Worm (Caenorhabditis elegans) whole organism, late embryonic: Measurements from ENCODE around the gene npp-24.

ENCODE experiments used
- F13H6.1 ChIP-seq: sonication (generic microtip); optimal IDR thresholded peaks from 2 replicates; lab custom pipeline; 2016; ENCODE audit warnings: missing genetic modification characterization, missing compliant biosample characterization
- K09A11.1 ChIP-seq: sonication (generic microtip); optimal IDR thresholded peaks from 2 replicates; lab custom pipeline; 2017; ENCODE audit warnings: antibody characterized with exemption, mild to moderate bottlenecking, missing genetic modification characterization, missing compliant biosample characterization; ENCODE audit not compliant: insufficient read depth
- T23F11.4 ChIP-seq: fragments of 200-800 bp; sonication (Bioruptor generic); optimal IDR thresholded peaks from 2 replicates; lab custom pipeline; 2018; ENCODE audit warnings: mild to moderate bottlenecking, missing genetic modification characterization, missing compliant biosample characterization
- Y22D7AL.16 ChIP-seq: sonication (generic microtip); optimal IDR thresholded peaks from 2 replicates; lab custom pipeline; 2016; ENCODE audit warnings: missing genetic modification characterization, missing compliant biosample characterization
- ahr-1 ChIP-seq: sonication (generic microtip); optimal IDR thresholded peaks from 2 replicates; lab custom pipeline; 2016; ENCODE audit warnings: missing genetic modification characterization, missing compliant biosample characterization
- ama-1 ChIP-seq: fragments of 150-350 bp; optimal IDR thresholded peaks from 2 replicates; lab custom pipeline; 2014
- ceh-18 ChIP-seq: sonication (generic microtip); optimal IDR thresholded peaks from 2 replicates; lab custom pipeline; 2016; ENCODE audit warnings: missing genetic modification characterization, missing compliant biosample characterization
- ceh-19 ChIP-seq: fragments of 200-800 bp; sonication (Bioruptor generic); optimal IDR thresholded peaks from 2 replicates; lab custom pipeline; 2018; ENCODE audit warnings: mild to moderate bottlenecking, missing genetic modification characterization, missing compliant biosample characterization
- ceh-22 ChIP-seq: sonication (generic microtip); optimal IDR thresholded peaks from 2 replicates; lab custom pipeline; 2017; ENCODE audit warnings: missing biosample characterization, missing genetic modification characterization
- ceh-31 ChIP-seq: sonication (generic microtip); optimal IDR thresholded peaks from 2 replicates; lab custom pipeline; 2016; ENCODE audit warnings: missing genetic modification characterization, missing compliant biosample characterization
- ceh-34 ChIP-seq: sonication (generic microtip); optimal IDR thresholded peaks from 2 replicates; lab custom pipeline; 2016; ENCODE audit warnings: mild to moderate bottlenecking, missing genetic modification characterization, missing compliant biosample characterization
- ceh-45 ChIP-seq: fragments of 200-800 bp; sonication (Bioruptor generic); IDR thresholded peaks from 2 replicates; pipeline ENCODE4 v1.3.6; 2022; ENCODE audit warnings: missing genetic modification reagents, missing genetic modification characterization, missing compliant biosample characterization
- ceh-48 ChIP-seq: sonication (generic microtip); optimal IDR thresholded peaks from 2 replicates; lab custom pipeline; 2016; ENCODE audit warnings: missing genetic modification characterization, inconsistent platforms, missing compliant biosample characterization
- ceh-6 ChIP-seq: fragments of 200-800 bp; sonication (Bioruptor generic); optimal IDR thresholded peaks from 2 replicates; lab custom pipeline; 2018; ENCODE audit warnings: mild to moderate bottlenecking, missing genetic modification characterization, missing compliant biosample characterization
- ceh-9 ChIP-seq: sonication (generic microtip); optimal IDR thresholded peaks from 2 replicates; lab custom pipeline; 2016; ENCODE audit warnings: mild to moderate bottlenecking, missing genetic modification characterization, inconsistent platforms, missing compliant biosample characterization
- dve-1 ChIP-seq: sonication (generic microtip); optimal IDR thresholded peaks from 2 replicates; lab custom pipeline; 2017; ENCODE audit warnings: antibody characterized with exemption, mild to moderate bottlenecking, missing genetic modification characterization, missing compliant biosample characterization
- elt-2 ChIP-seq: sonication (generic microtip); optimal IDR thresholded peaks from 2 replicates; lab custom pipeline; 2016; ENCODE audit warnings: missing genetic modification reagents, missing genetic modification characterization, missing compliant biosample characterization
- elt-4 ChIP-seq: sonication (generic microtip); optimal IDR thresholded peaks from 2 replicates; lab custom pipeline; 2016; ENCODE audit warnings: missing genetic modification characterization, missing compliant biosample characterization
- fax-1 ChIP-seq: sonication (generic microtip); optimal IDR thresholded peaks from 2 replicates; lab custom pipeline; 2016; ENCODE audit warnings: missing genotype, missing genetic modification characterization, missing compliant biosample characterization
- fkh-10 ChIP-seq: fragments of 150-350 bp; optimal IDR thresholded peaks from 2 replicates; lab custom pipeline; 2014; ENCODE audit warnings: missing biosample characterization, missing genetic modification reagents, missing genetic modification characterization
- fkh-6 ChIP-seq: sonication (generic microtip); optimal IDR thresholded peaks from 2 replicates; lab custom pipeline; 2016; ENCODE audit warnings: missing genetic modification characterization, missing compliant biosample characterization
- hlh-13 ChIP-seq: fragments of 200-800 bp; sonication (Bioruptor generic); optimal IDR thresholded peaks from 2 replicates; lab custom pipeline; 2018; ENCODE audit warnings: mild to moderate bottlenecking, missing genetic modification characterization, missing compliant biosample characterization
- hlh-15 ChIP-seq: sonication (generic microtip); optimal IDR thresholded peaks from 2 replicates; lab custom pipeline; 2016; ENCODE audit warnings: missing genetic modification characterization, missing compliant biosample characterization
- hlh-30 ChIP-seq: sonication (generic microtip); optimal IDR thresholded peaks from 2 replicates; lab custom pipeline; 2017; ENCODE audit warnings: antibody characterized with exemption, missing genetic modification characterization, missing compliant biosample characterization; ENCODE audit not compliant: insufficient read depth
- lim-6 ChIP-seq: sonication (generic microtip); optimal IDR thresholded peaks from 2 replicates; lab custom pipeline; 2016; ENCODE audit warnings: missing genetic modification characterization, missing compliant biosample characterization
- mec-3 ChIP-seq: sonication (generic microtip); optimal IDR thresholded peaks from 2 replicates; lab custom pipeline; 2016; ENCODE audit warnings: borderline replicate concordance, missing genetic modification characterization, missing compliant biosample characterization
- odd-2 ChIP-seq: sonication (generic microtip); optimal IDR thresholded peaks from 2 replicates; lab custom pipeline; 2017; ENCODE audit warnings: antibody characterized with exemption, mild to moderate bottlenecking, missing genetic modification characterization, missing compliant biosample characterization
- pha-4 ChIP-seq: fragments of 150-350 bp; optimal IDR thresholded peaks from 2 replicates; lab custom pipeline; 2018; ENCODE audit warnings: missing biosample characterization, missing genetic modification reagents, missing genetic modification characterization
- pros-1 ChIP-seq: fragments of 150-350 bp; optimal IDR thresholded peaks from 2 replicates; lab custom pipeline; 2014; ENCODE audit warnings: missing biosample characterization, missing genetic modification reagents, missing genetic modification characterization
- ref-2 ChIP-seq: sonication (generic microtip); optimal IDR thresholded peaks from 2 replicates; lab custom pipeline; 2016; ENCODE audit warnings: missing genetic modification characterization, missing compliant biosample characterization
- sdc-2 ChIP-seq: sonication (generic microtip); optimal IDR thresholded peaks from 2 replicates; lab custom pipeline; 2016; ENCODE audit warnings: missing genotype, missing genetic modification characterization, missing compliant biosample characterization
- sox-2 ChIP-seq: fragments of 200-800 bp; sonication (Bioruptor generic); IDR thresholded peaks from 2 replicates; pipeline ENCODE4 v1.3.6; 2022; ENCODE audit warnings: missing genetic modification reagents, missing genetic modification characterization, missing compliant biosample characterization
- syd-9 ChIP-seq: sonication (generic microtip); optimal IDR thresholded peaks from 2 replicates; lab custom pipeline; 2016; ENCODE audit warnings: mild to moderate bottlenecking, missing genetic modification characterization, moderate library complexity, missing compliant biosample characterization
- tbx-2 ChIP-seq: sonication (generic microtip); optimal IDR thresholded peaks from 2 replicates; lab custom pipeline; 2016; ENCODE audit warnings: missing genetic modification characterization, missing compliant biosample characterization
- tbx-7 ChIP-seq: sonication (generic microtip); optimal IDR thresholded peaks from 2 replicates; lab custom pipeline; 2016; ENCODE audit warnings: missing genotype, missing genetic modification characterization, missing compliant biosample characterization
- ttx-3 ChIP-seq: sonication (generic microtip); optimal IDR thresholded peaks from 2 replicates; lab custom pipeline; 2016; ENCODE audit warnings: missing genetic modification reagents, missing genetic modification characterization, missing compliant biosample characterization
- zip-5 ChIP-seq: sonication (generic microtip); optimal IDR thresholded peaks from 2 replicates; lab custom pipeline; 2016; ENCODE audit warnings: missing genetic modification characterization, missing compliant biosample characterization

npp-24 gene

DNA sequence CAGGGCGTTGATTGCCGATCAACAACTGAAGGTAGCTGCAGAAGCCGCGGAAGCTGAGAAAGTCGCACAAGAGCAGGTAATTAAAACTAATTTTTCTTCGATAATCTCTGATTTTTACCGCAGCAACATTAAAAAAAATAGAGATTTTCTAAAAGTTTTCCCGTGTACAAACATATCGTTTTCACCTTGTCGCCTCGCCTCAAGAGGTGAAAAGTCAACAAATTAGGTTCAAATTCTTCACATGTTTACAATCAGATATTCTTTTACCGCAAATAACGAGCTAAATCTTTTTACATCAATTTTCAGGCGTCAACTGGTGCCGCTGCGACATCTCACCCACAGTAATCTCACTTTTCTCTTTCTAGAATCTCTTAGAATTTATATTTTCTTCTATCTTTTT lies 30.7 kb upstream of the npp-24 start, which contains the start of gene ilcr-2:
ilcr-2 (plus strand) TSS at position 301 of the 400 bp plus-strand sequence.
- TF ChIP-seq tbx-7 (tag; lab: Kevin White, UChicago) (no peak), pros-1 (tag; lab: Kevin White, UChicago) (no peak), Y22D7AL.16 (tag; lab: Kevin White, UChicago) (no peak), fkh-6 (tag; lab: Kevin White, UChicago) (no peak), ahr-1 (tag; lab: Kevin White, UChicago) (no peak)

DNA sequence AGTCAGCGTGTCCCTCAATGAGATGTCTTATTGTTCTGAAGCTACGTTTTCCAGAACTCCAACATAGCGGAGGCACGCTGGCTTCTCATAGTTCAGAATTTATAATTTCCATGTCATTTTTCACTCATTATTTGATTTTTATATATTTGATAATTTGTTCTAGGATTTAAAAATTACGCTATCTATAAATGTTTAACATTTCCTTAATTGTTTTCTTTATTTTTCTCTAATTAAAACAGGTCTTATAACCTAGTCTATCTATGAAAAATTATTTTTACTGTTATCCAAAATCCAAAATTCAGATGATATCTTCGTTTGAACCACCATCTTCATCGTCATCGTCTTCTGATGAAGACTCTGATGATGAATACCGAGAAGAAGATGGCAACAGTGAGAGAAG lies 27.4 kb upstream of the npp-24 start, which contains the start of gene F56D1.1:
F56D1.1 (plus strand) TSS at position 301 of the 400 bp plus-strand sequence.
- TF ChIP-seq F13H6.1 (no peak), ceh-45 (no peak), ceh-18 (tag; lab: Kevin White, UChicago) (no peak), ceh-22 (no peak), ceh-34 (tag; lab: Kevin White, UChicago) (no peak), hlh-15 (tag; lab: Kevin White, UChicago) (no peak), ceh-19 (GFP tag; lab: Kevin White, UChicago) (no peak), sdc-2 (tag; lab: Kevin White, UChicago) (no peak), sox-2 (no peak), hlh-30 (tag; lab: Kevin White, UChicago) (no peak), odd-2 (tag; lab: Kevin White, UChicago) (no peak), hlh-13 (no peak), dve-1 (tag; lab: Kevin White, UChicago) (no peak), K09A11.1 (tag; lab: Kevin White, UChicago) (no peak), fax-1 (tag; lab: Kevin White, UChicago) (no peak), tbx-2 (no peak), zip-5 (tag; lab: Kevin White, UChicago) (no peak)

DNA sequence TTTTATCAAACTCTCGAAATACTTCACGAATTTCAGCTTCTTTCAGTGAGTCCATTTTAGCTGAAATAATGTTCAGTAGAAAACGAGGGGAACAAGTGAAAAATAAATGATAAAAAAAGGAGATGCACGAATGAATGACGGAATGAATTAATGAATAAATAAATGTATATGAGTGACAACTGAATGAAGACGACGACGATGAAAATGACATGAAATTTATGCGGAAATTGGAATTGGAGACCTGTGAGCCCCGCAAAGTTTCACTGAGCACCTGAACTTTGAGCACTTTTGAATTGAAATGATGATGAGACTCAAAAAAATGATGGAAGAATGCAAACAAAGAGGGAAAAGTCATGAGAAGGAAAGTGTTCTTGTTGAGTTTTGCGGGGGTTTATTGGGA lies 23.7 kb upstream of the npp-24 start, which contains the start of gene cal-8:
cal-8 (minus strand) TSS at position 60 of the 400 bp plus-strand sequence.
- TF ChIP-seq ceh-31 (no peak), ref-2 (tag; lab: Kevin White, UChicago) (no peak), elt-4 (no peak), mec-3 (tag; lab: Kevin White, UChicago) (no peak)

DNA sequence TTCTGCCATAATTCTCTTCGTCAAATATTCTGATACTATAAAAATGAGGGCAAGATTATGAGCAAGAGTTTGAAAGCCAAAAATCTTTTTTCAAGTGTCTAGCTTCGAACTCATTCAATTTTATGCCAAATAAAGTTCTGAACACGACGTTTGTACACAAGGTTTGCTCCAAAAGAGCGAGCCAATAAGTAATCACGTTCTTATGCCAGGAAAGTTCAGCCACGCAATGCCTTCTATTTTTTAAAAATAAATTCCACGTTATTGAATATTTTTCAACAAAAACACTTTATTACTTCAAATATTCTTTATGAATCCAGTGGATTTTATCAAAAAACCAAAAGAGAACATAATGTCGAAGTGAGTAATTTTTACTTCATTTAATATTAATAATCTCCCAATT lies 17.8 kb upstream of the npp-24 start, which contains the start of gene nep-5:
nep-5 (plus strand) TSS at position 301 of the 400 bp plus-strand sequence.
- no peak for TF ChIP-seq ceh-31
- no peak for TF ChIP-seq ceh-6 (GFP tag; lab: Kevin White, UChicago)
- no peak for TF ChIP-seq fkh-10
- no peak for TF ChIP-seq hlh-30 (tag; lab: Kevin White, UChicago)
- no peak for TF ChIP-seq ceh-22
- no peak for TF ChIP-seq ceh-19 (GFP tag; lab: Kevin White, UChicago)
- TF ChIP-seq ceh-48 (tag; lab: Kevin White, UChicago) = no peak
- TF ChIP-seq ceh-34 (tag; lab: Kevin White, UChicago) = no peak
- TF ChIP-seq T23F11.4 (GFP tag; lab: Kevin White, UChicago) = no peak
- no peak for TF ChIP-seq lim-6
- TF ChIP-seq pha-4 (tag; lab: Kevin White, UChicago) = no peak
- TF ChIP-seq ttx-3 (tag; lab: Kevin White, UChicago) = no peak
- no peak for TF ChIP-seq elt-2 (tag; lab: Kevin White, UChicago)
- TF ChIP-seq ahr-1 (tag; lab: Kevin White, UChicago) = no peak
- no peak for TF ChIP-seq ama-1 (lab: Kevin White, UChicago)

DNA sequence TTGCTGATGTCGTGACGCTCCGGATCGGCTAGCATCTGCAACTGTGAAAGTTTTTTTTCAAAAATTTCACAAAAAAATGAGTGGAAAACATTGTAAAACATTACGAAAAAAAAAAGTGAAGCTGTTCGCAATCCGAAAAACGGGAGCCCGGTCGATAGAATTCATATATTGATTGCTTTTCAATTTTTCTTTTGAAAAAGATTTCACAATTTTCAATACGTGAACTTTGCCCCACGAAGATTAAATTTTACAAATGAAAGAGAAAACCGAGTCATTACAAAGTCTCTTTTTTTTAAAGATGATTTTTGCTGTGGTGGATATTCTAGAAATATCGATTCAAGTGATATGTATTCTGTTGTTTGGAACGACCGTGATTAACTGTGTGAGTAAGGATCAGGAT lies 11.3 kb upstream of the npp-24 start, which contains the start of gene F12A10.6:
F12A10.6 (minus strand) TSS at position 101 of the 400 bp plus-strand sequence.
- TF ChIP-seq hlh-15 (tag; lab: Kevin White, UChicago) = no peak
- no peak for TF ChIP-seq ceh-19 (GFP tag; lab: Kevin White, UChicago)
- TF ChIP-seq tbx-7 (tag; lab: Kevin White, UChicago) = no peak
- no peak for TF ChIP-seq ceh-9 (tag; lab: Kevin White, UChicago)
- no peak for TF ChIP-seq syd-9 (tag; lab: Kevin White, UChicago)
- TF ChIP-seq, all 69 proteins: peak for 0
